Fruit fly (Drosophila melanogaster) whole organism, embryonic: Measurements from ENCODE around the gene CG10055.

ENCODE experiments used
- CG10979 ChIP-seq: fragments of 200-800 bp; sonication (Bioruptor generic); optimal IDR thresholded peaks from 2 replicates; lab custom pipeline; 2018; ENCODE audit warnings: missing biosample characterization, mild to moderate bottlenecking, missing genetic modification characterization, moderate library complexity
- CG11695 ChIP-seq: fragments of 200-800 bp; sonication (Bioruptor generic); IDR thresholded peaks from 3 replicates; pipeline ENCODE4 v1.3.6; 2022; ENCODE audit warnings: missing biosample characterization, missing genetic modification characterization
- CG1603 ChIP-seq: fragments of 200-800 bp; sonication (Bioruptor generic); optimal IDR thresholded peaks from 2 replicates; lab custom pipeline; 2019; ENCODE audit warnings: missing biosample characterization, mild to moderate bottlenecking, missing genetic modification characterization, moderate library complexity
- CG17186 ChIP-seq: fragments of 200-800 bp; sonication (Bioruptor generic); optimal IDR thresholded peaks from 3 replicates; lab custom pipeline; 2017; ENCODE audit warnings: missing biosample characterization, missing genetic modification reagents, missing genetic modification characterization
- CG17568 ChIP-seq: fragments of 200-800 bp; sonication (Bioruptor generic); optimal IDR thresholded peaks from 2 replicates; lab custom pipeline; 2018; ENCODE audit warnings: missing biosample characterization, mild to moderate bottlenecking, missing genetic modification characterization, moderate library complexity
- CG17802 ChIP-seq: fragments of 200-800 bp; sonication (Bioruptor generic); optimal IDR thresholded peaks from 2 replicates; lab custom pipeline; 2018; ENCODE audit warnings: missing biosample characterization, mild to moderate bottlenecking, missing genetic modification characterization, moderate library complexity
- CG18262 ChIP-seq: fragments of 200-800 bp; optimal IDR thresholded peaks from 3 replicates; lab custom pipeline; 2019; ENCODE audit warnings: missing biosample characterization, mild to moderate bottlenecking, missing genetic modification characterization, moderate library complexity
- CG18764 ChIP-seq: fragments of 200-800 bp; sonication (Bioruptor generic); optimal IDR thresholded peaks from 3 replicates; lab custom pipeline; 2016; ENCODE audit warnings: missing biosample characterization, missing genetic modification characterization
- CG2116 ChIP-seq: fragments of 200-800 bp; sonication (Bioruptor generic); optimal IDR thresholded peaks from 3 replicates; lab custom pipeline; 2018; ENCODE audit warnings: missing biosample characterization, mild to moderate bottlenecking, missing genetic modification characterization
- CG30431 ChIP-seq: fragments of 200-800 bp; sonication (Bioruptor generic); optimal IDR thresholded peaks from 2 replicates; lab custom pipeline; 2017; ENCODE audit warnings: missing biosample characterization, missing genetic modification characterization
- CG3163 ChIP-seq: fragments of 200-800 bp; sonication (Bioruptor generic); optimal IDR thresholded peaks from 3 replicates; lab custom pipeline; 2016; ENCODE audit warnings: missing biosample characterization, missing genetic modification characterization
- CG34224 ChIP-seq: fragments of 200-800 bp; sonication (Bioruptor generic); IDR thresholded peaks from 3 replicates; pipeline ENCODE4 v1.3.6; 2022; ENCODE audit warnings: missing biosample characterization, missing genetic modification characterization; ENCODE audit not compliant: partially characterized antibody
- CG34376 ChIP-seq: fragments of 200-800 bp; sonication (Bioruptor generic); optimal IDR thresholded peaks from 2 replicates; lab custom pipeline; 2018; ENCODE audit warnings: missing biosample characterization, mild to moderate bottlenecking, missing genetic modification characterization
- CG3838 ChIP-seq: fragments of 200-800 bp; sonication (Bioruptor generic); optimal IDR thresholded peaks from 3 replicates; lab custom pipeline; 2016; ENCODE audit warnings: missing biosample characterization, missing genetic modification characterization
- CG4617 ChIP-seq: fragments of 200-800 bp; sonication (Bioruptor generic); optimal IDR thresholded peaks from 3 replicates; lab custom pipeline; 2016; ENCODE audit warnings: missing biosample characterization, missing genetic modification characterization, borderline replicate concordance
- CG5245 ChIP-seq: fragments of 200-800 bp; sonication (Bioruptor generic); optimal IDR thresholded peaks from 3 replicates; lab custom pipeline; 2016; ENCODE audit warnings: missing biosample characterization, missing genetic modification characterization
- CG7928 ChIP-seq: fragments of 200-800 bp; sonication (Bioruptor generic); optimal IDR thresholded peaks from 2 replicates; lab custom pipeline; 2017; ENCODE audit warnings: missing biosample characterization, mild to moderate bottlenecking, missing genetic modification characterization
- CG8089 ChIP-seq: fragments of 200-800 bp; sonication (Bioruptor generic); optimal IDR thresholded peaks from 3 replicates; lab custom pipeline; 2016; ENCODE audit warnings: missing biosample characterization, missing genetic modification characterization
- CG8478 ChIP-seq: fragments of >200 bp; optimal IDR thresholded peaks from 2 replicates; lab custom pipeline; 2018
- CG9727 ChIP-seq: fragments of 200-800 bp; sonication (Bioruptor generic); optimal IDR thresholded peaks from 3 replicates; lab custom pipeline; 2017; ENCODE audit warnings: missing biosample characterization, mild to moderate bottlenecking, missing genetic modification characterization
- CG9797 ChIP-seq: fragments of 200-800 bp; sonication (Bioruptor generic); optimal IDR thresholded peaks from 3 replicates; lab custom pipeline; 2018; ENCODE audit warnings: missing biosample characterization, mild to moderate bottlenecking, missing genetic modification characterization
- CoRest ChIP-seq: fragments of 200-800 bp; sonication (Bioruptor generic); optimal IDR thresholded peaks from 3 replicates; lab custom pipeline; 2018; ENCODE audit warnings: missing biosample characterization, mild to moderate bottlenecking, missing genetic modification characterization, moderate library complexity
- Dbx ChIP-seq: fragments of 200-800 bp; sonication (Bioruptor generic); IDR thresholded peaks from 3 replicates; pipeline ENCODE4 v1.3.6; 2022; ENCODE audit warnings: missing biosample characterization, missing genetic modification characterization
- E2f1 ChIP-seq: fragments of 200-800 bp; sonication (Bioruptor generic); IDR thresholded peaks from 2 replicates; pipeline ENCODE4 v1.3.6; 2022; ENCODE audit warnings: missing biosample characterization, missing genetic modification characterization
- Eip74EF ChIP-seq, 2 experiments: fragments of 200-800 bp in 1 of 2; fragments of >200 bp in 1 of 2; sonication (Bioruptor generic) in 1 of 2; optimal IDR thresholded peaks; 2 replicates each; lab custom pipeline; 2017 to 2019; ENCODE audit warnings: missing biosample characterization in 2 of 2, missing genetic modification characterization in 2 of 2, mild to moderate bottlenecking in 1 of 2, moderate library complexity in 1 of 2
- H2.0 ChIP-seq: fragments of 200-800 bp; sonication (Bioruptor generic); IDR thresholded peaks from 2 replicates; pipeline ENCODE4 v1.3.6; 2022; ENCODE audit warnings: missing biosample characterization, missing genetic modification characterization
- Lhr ChIP-seq: fragments of 200-800 bp; sonication (Bioruptor generic); optimal IDR thresholded peaks from 3 replicates; lab custom pipeline; 2017; ENCODE audit warnings: mild to moderate bottlenecking, missing biosample characterization, missing genetic modification reagents, missing genetic modification characterization
- MBD-R2 ChIP-seq: fragments of 200-800 bp; sonication (Bioruptor generic); IDR thresholded peaks from 2 replicates; pipeline ENCODE4 v1.3.6; 2022; ENCODE audit warnings: missing biosample characterization, missing genetic modification characterization
- Mad ChIP-seq: fragments of 200-800 bp; sonication (Bioruptor generic); optimal IDR thresholded peaks from 2 replicates; lab custom pipeline; 2016; ENCODE audit warnings: missing biosample characterization, missing genetic modification characterization
- Max ChIP-seq: fragments of 200-800 bp; sonication (Bioruptor generic); optimal IDR thresholded peaks from 2 replicates; lab custom pipeline; 2016; ENCODE audit warnings: missing biosample characterization, mild to moderate bottlenecking, missing genetic modification characterization
- NFAT ChIP-seq: fragments of 200-800 bp; sonication (Bioruptor generic); IDR thresholded peaks from 2 replicates; pipeline ENCODE4 v1.3.6; 2022; ENCODE audit warnings: missing biosample characterization, missing genetic modification characterization
- NfI ChIP-seq: fragments of 200-800 bp; sonication (Bioruptor generic); optimal IDR thresholded peaks from 3 replicates; lab custom pipeline; 2018; ENCODE audit warnings: missing biosample characterization, mild to moderate bottlenecking, missing genetic modification characterization, moderate library complexity
- Ravus ChIP-seq: fragments of 200-800 bp; sonication (Bioruptor generic); IDR thresholded peaks from 2 replicates; pipeline ENCODE4 v1.3.6; 2022; ENCODE audit warnings: missing biosample characterization, missing genetic modification characterization
- Rx ChIP-seq: fragments of 200-800 bp; sonication (Bioruptor generic); IDR thresholded peaks from 2 replicates; pipeline ENCODE4 v1.3.6; 2022; ENCODE audit warnings: missing biosample characterization, missing genetic modification characterization
- abd-A ChIP-seq: fragments of 200-800 bp; sonication (Bioruptor generic); optimal IDR thresholded peaks from 3 replicates; lab custom pipeline; 2019; ENCODE audit warnings: missing biosample characterization, mild to moderate bottlenecking, missing genetic modification characterization, moderate library complexity
- cg ChIP-seq: fragments of 200-800 bp; sonication (Bioruptor generic); optimal IDR thresholded peaks from 3 replicates; lab custom pipeline; 2019; ENCODE audit warnings: missing biosample characterization, mild to moderate bottlenecking, missing genetic modification characterization, moderate library complexity
- en ChIP-seq: fragments of 200-800 bp; sonication (Bioruptor generic); optimal IDR thresholded peaks from 2 replicates; lab custom pipeline; 2016; ENCODE audit warnings: missing biosample characterization, missing genetic modification characterization
- eyg ChIP-seq: fragments of 200-800 bp; sonication (Bioruptor generic); optimal IDR thresholded peaks from 3 replicates; lab custom pipeline; 2016; ENCODE audit warnings: missing biosample characterization, missing genetic modification characterization
- gsb-n ChIP-seq: fragments of 200-800 bp; sonication (Bioruptor generic); optimal IDR thresholded peaks from 3 replicates; lab custom pipeline; 2018; ENCODE audit warnings: missing biosample characterization, mild to moderate bottlenecking, missing genetic modification characterization
- kni ChIP-seq: fragments of 200-800 bp; sonication (Bioruptor generic); optimal IDR thresholded peaks from 3 replicates; lab custom pipeline; 2017; ENCODE audit warnings: mild to moderate bottlenecking, missing biosample characterization, missing genetic modification reagents, missing genetic modification characterization
- lilli ChIP-seq: fragments of 200-800 bp; sonication (Bioruptor generic); optimal IDR thresholded peaks from 3 replicates; lab custom pipeline; 2016; ENCODE audit warnings: missing biosample characterization, missing genetic modification characterization
- nerfin-2 ChIP-seq: fragments of 200-800 bp; sonication (Bioruptor generic); IDR thresholded peaks from 2 replicates; pipeline ENCODE4 v1.3.6; 2022; ENCODE audit warnings: missing biosample characterization, missing genetic modification characterization; ENCODE audit not compliant: partially characterized antibody
- pb ChIP-seq: fragments of 200-800 bp; sonication (Bioruptor generic); optimal IDR thresholded peaks from 3 replicates; lab custom pipeline; 2016; ENCODE audit warnings: missing biosample characterization, missing genetic modification characterization
- psq ChIP-seq: fragments of 200-800 bp; sonication (Bioruptor generic); optimal IDR thresholded peaks from 2 replicates; lab custom pipeline; 2017; ENCODE audit warnings: missing biosample characterization, missing genetic modification characterization
- pzg ChIP-seq: fragments of 200-800 bp; sonication (Bioruptor generic); optimal IDR thresholded peaks from 3 replicates; lab custom pipeline; 2018; ENCODE audit warnings: missing biosample characterization, mild to moderate bottlenecking, missing genetic modification characterization, moderate library complexity
- repo ChIP-seq: fragments of 200-800 bp; sonication (Bioruptor generic); optimal IDR thresholded peaks from 2 replicates; lab custom pipeline; 2016; ENCODE audit warnings: missing biosample characterization, missing genetic modification characterization
- sens ChIP-seq: fragments of 200-800 bp; sonication (Bioruptor generic); peaks from one replicate; lab custom pipeline; 2016; ENCODE audit warnings: missing biosample characterization, missing genetic modification characterization
- seq ChIP-seq: fragments of 200-800 bp; sonication (Bioruptor generic); IDR thresholded peaks from 2 replicates; pipeline ENCODE4 v1.3.6; 2022; ENCODE audit warnings: missing biosample characterization, missing genetic modification characterization
- tin ChIP-seq: fragments of 200-800 bp; sonication (Bioruptor generic); optimal IDR thresholded peaks from 3 replicates; lab custom pipeline; 2016; ENCODE audit warnings: missing biosample characterization, missing genetic modification characterization

Gene CG10055

DNA sequence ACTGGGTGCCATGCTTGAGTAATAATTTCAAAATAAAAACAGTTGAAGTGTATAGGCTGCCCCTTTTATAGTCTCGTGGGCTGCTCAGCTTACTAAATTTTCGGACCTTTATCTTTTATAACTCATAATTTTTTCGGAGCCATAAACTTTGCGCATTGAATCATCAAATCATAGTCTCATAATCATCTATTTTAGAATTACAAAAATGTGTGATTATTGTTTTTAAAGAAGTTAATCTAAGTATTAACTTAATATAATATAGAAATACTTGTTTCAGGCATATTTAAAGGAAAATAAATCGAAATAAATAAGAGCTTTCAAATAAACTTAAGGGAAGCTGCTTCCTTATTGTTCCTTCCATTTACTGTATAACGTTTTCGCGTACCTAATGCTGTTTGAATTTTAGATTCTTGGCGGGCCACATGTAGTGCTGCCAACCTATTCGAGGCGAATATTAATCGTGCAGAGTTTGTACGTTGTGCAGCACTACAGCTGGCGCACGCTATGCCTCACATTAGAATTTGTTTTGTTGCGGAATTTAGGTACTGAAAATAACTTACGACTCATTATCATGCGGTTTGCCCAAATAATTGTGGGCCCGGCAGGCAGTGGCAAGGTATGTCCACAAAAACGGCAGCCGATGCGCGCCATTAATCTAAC, 42.1 kb downstream of the CG10055 start, which contains the start of the genes CG14610 and CG2656 (continued):
- TF ChIP-seq lilli (GFP tag; lab: Kevin White, UChicago) (peak; percentile 91), CG10979 (tag; lab: Kevin White, UChicago) (peak; percentile 48), CG9727 (GFP tag; lab: Kevin White, UChicago) (peak; percentile 45), CG30431 (GFP tag; lab: Kevin White, UChicago) (peak; percentile 43), CG17568 (no peak), CG34376 (GFP tag; lab: Kevin White, UChicago) (peak; percentile 27), abd-A (no peak), psq (GFP tag; lab: Kevin White, UChicago) (peak; percentile 9), gsb-n (tag; lab: Kevin White, UChicago) (peak; percentile 82), CG17186 (GFP tag; lab: Kevin White, UChicago) (peak; percentile 96), CG5245 (peak; percentile 84), nerfin-2 (GFP tag; lab: Robert Waterston, UW) (no peak), CG3163 (peak; percentile 69), NfI (GFP tag; lab: Kevin White, UChicago) (peak; percentile 80), tin (GFP tag; lab: Kevin White, UChicago) (peak; percentile 91), en (GFP tag; lab: Kevin White, UChicago) (peak; percentile 59), Lhr (GFP tag; lab: Kevin White, UChicago) (peak; percentile 42), Rx (GFP tag; lab: Robert Waterston, UW) (peak; percentile 38; the same call in 1 of the 2 replicates), CG18764 (GFP tag; lab: Kevin White, UChicago) (peak; percentile 78), sens (GFP tag; lab: Kevin White, UChicago) (peak; percentile 96), CG11695 (0 out of 3 replicates have a peak, but pooled peaks have one; percentile 22), NFAT (GFP tag; lab: Robert Waterston, UW) (peak; percentile 67), kni (GFP tag; lab: Kevin White, UChicago) (peak; percentile 5), CG8089 (peak; percentile 71), CG34224 (GFP tag; lab: Robert Waterston, UW) (peak; percentile 28; the same call in 2 of the 3 replicates), CoRest (tag; lab: Kevin White, UChicago) (peak; percentile 56), Dbx (GFP tag; lab: Robert Waterston, UW) (peak; percentile 67), Max (GFP tag; lab: Kevin White, UChicago) (peak; percentile 75), CG1603 (peak; percentile 94), Mad (GFP tag; lab: Kevin White, UChicago) (peak; percentile 88), pzg (GFP tag; lab: Kevin White, UChicago) (peak; percentile 93), CG4617 (GFP tag; lab: Kevin White, UChicago) (peak; percentile 96), seq (GFP tag; lab: Robert Waterston, UW) (peak; percentile 22; the same call in 1 of the 2 replicates), repo (GFP tag; lab: Kevin White, UChicago) (peak; percentile 87), Ravus (GFP tag; lab: Robert Waterston, UW) (no peak), CG3838 (peak; percentile 44), H2.0 (GFP tag; lab: Robert Waterston, UW) (peak; percentile 61; the same call in 1 of the 2 replicates), MBD-R2 (GFP tag; lab: Robert Waterston, UW) (peak; percentile 94), CG17802 (tag; lab: Kevin White, UChicago) (peak; percentile 26), CG7928 (peak; percentile 20), Eip74EF (GFP tag; optimal IDR thresholded peaks at IDR 0.05; lab: Kevin White, UChicago) (no peak), eyg (GFP tag; lab: Kevin White, UChicago) (peak; percentile 48), cg (GFP tag; lab: Kevin White, UChicago) (no peak), CG18262 (peak; percentile 44), CG8478 (lab: Kevin White, UChicago) (no peak), CG2116 (peak; percentile 69), pb (GFP tag; lab: Kevin White, UChicago) (peak; percentile 77), CG9797 (GFP tag; lab: Kevin White, UChicago) (peak; percentile 39), E2f1 (GFP tag; lab: Robert Waterston, UW) (peak; percentile 26; the same call in 1 of the 2 replicates)
